Worm (Caenorhabditis elegans) whole organism, young adult: ENCODE results near the gene grd-12.

ENCODE experiments used
- B0261.1 ChIP-seq: sonication (generic microtip); optimal IDR thresholded peaks from 2 replicates; lab custom pipeline; 2016; ENCODE audit warnings: mild to moderate bottlenecking, missing genetic modification characterization, moderate library complexity, missing compliant biosample characterization
- B0336.3 ChIP-seq: fragments of 200-800 bp; sonication (Bioruptor generic); IDR thresholded peaks from 2 replicates; pipeline ENCODE4 v1.3.6; 2022; ENCODE audit warnings: missing genetic modification characterization, missing compliant biosample characterization
- C17E4.6 ChIP-seq: fragments of 200-800 bp; sonication (Bioruptor generic); IDR thresholded peaks from 2 replicates; pipeline ENCODE4 v1.3.6; 2022; ENCODE audit warnings: missing genetic modification reagents, missing genetic modification characterization, missing compliant biosample characterization
- D2030.7 ChIP-seq: fragments of 200-800 bp; sonication (Bioruptor generic); IDR thresholded peaks from 2 replicates; pipeline ENCODE4 v1.3.6; 2022; ENCODE audit warnings: missing genetic modification reagents, missing genetic modification characterization, missing compliant biosample characterization
- F22D6.2 ChIP-seq: sonication (generic microtip); optimal IDR thresholded peaks from 2 replicates; lab custom pipeline; 2016; ENCODE audit warnings: mild to moderate bottlenecking, missing genetic modification characterization, missing compliant biosample characterization
- F23B12.7 ChIP-seq: sonication (generic microtip); optimal IDR thresholded peaks from 2 replicates; lab custom pipeline; 2017; ENCODE audit warnings: missing genetic modification characterization, mild to moderate bottlenecking, missing compliant biosample characterization, antibody characterized with exemption, moderate library complexity; ENCODE audit not compliant: insufficient read depth
- F39B2.1 ChIP-seq: fragments of 200-800 bp; sonication (Bioruptor generic); IDR thresholded peaks from 2 replicates; pipeline ENCODE4 v1.3.6; 2022; ENCODE audit warnings: missing genetic modification reagents, missing genetic modification characterization, missing compliant biosample characterization
- F49E8.2 ChIP-seq: sonication (generic microtip); optimal IDR thresholded peaks from 3 replicates; lab custom pipeline; 2017; ENCODE audit warnings: missing genetic modification characterization, mild to moderate bottlenecking, missing compliant biosample characterization, antibody characterized with exemption, moderate library complexity; ENCODE audit not compliant: insufficient read depth
- F52B5.7 ChIP-seq: sonication (generic microtip); optimal IDR thresholded peaks from 2 replicates; lab custom pipeline; 2016; ENCODE audit warnings: mild to moderate bottlenecking, missing genetic modification characterization, missing compliant biosample characterization
- F55B11.4 ChIP-seq: sonication (generic microtip); optimal IDR thresholded peaks from 2 replicates; lab custom pipeline; 2016; ENCODE audit warnings: missing compliant biosample characterization, missing genetic modification characterization, borderline replicate concordance; ENCODE audit not compliant: insufficient read depth
- F57C9.4 ChIP-seq: sonication (generic microtip); optimal IDR thresholded peaks from 2 replicates; lab custom pipeline; 2017; ENCODE audit warnings: mild to moderate bottlenecking, missing genetic modification characterization, missing compliant biosample characterization
- K11D2.4 ChIP-seq: fragments of 200-800 bp; sonication (Bioruptor generic); IDR thresholded peaks from 2 replicates; pipeline ENCODE4 v1.3.6; 2022; ENCODE audit warnings: missing genetic modification reagents, missing genetic modification characterization, missing compliant biosample characterization
- Y56A3A.18 ChIP-seq: fragments of 200-800 bp; sonication (Bioruptor generic); IDR thresholded peaks from 2 replicates; pipeline ENCODE4 v1.3.6; 2022; ENCODE audit warnings: missing genetic modification reagents, missing genetic modification characterization, missing compliant biosample characterization
- Y67H2A.10 ChIP-seq: fragments of 200-800 bp; sonication (Bioruptor generic); conservative IDR thresholded peaks from 2 replicates; pipeline ENCODE4 v1.3.6; 2022; ENCODE audit warnings: missing genetic modification reagents, missing genetic modification characterization, missing compliant biosample characterization
- ZK185.1 ChIP-seq: sonication (generic microtip); optimal IDR thresholded peaks from 2 replicates; lab custom pipeline; 2016; ENCODE audit warnings: mild to moderate bottlenecking, missing genetic modification characterization, missing compliant biosample characterization; ENCODE audit not compliant: poor library complexity, severe bottlenecking
- aptf-3 ChIP-seq: fragments of 200-800 bp; sonication (Bioruptor generic); IDR thresholded peaks from 2 replicates; pipeline ENCODE4 v1.3.6; 2022; ENCODE audit warnings: missing genetic modification characterization, missing compliant biosample characterization
- atf-7 ChIP-seq: sonication (generic microtip); optimal IDR thresholded peaks from 2 replicates; lab custom pipeline; 2017; ENCODE audit warnings: mild to moderate bottlenecking, missing genetic modification characterization, missing compliant biosample characterization
- attf-3 ChIP-seq: fragments of 200-800 bp; sonication (Bioruptor generic); conservative IDR thresholded peaks from 2 replicates; pipeline ENCODE4 v1.3.6; 2022; ENCODE audit warnings: missing genetic modification reagents, missing genetic modification characterization, missing compliant biosample characterization
- attf-6 ChIP-seq: fragments of 200-800 bp; sonication (Bioruptor generic); IDR thresholded peaks from 2 replicates; pipeline ENCODE4 v1.3.6; 2022; ENCODE audit warnings: missing genetic modification reagents, missing genetic modification characterization, missing compliant biosample characterization
- bed-2 ChIP-seq: fragments of 200-800 bp; sonication (Bioruptor generic); IDR thresholded peaks from 2 replicates; pipeline ENCODE4 v1.3.6; 2022; ENCODE audit warnings: missing genetic modification reagents, missing genetic modification characterization, missing compliant biosample characterization
- ceh-27 ChIP-seq: fragments of 200-800 bp; sonication (Bioruptor generic); optimal IDR thresholded peaks from 2 replicates; lab custom pipeline; 2018; ENCODE audit warnings: mild to moderate bottlenecking, missing genetic modification characterization, moderate library complexity, missing compliant biosample characterization
- ceh-91 ChIP-seq: fragments of 200-800 bp; sonication (Bioruptor generic); IDR thresholded peaks from 2 replicates; pipeline ENCODE4 v1.3.6; 2022; ENCODE audit warnings: missing genetic modification reagents, missing genetic modification characterization, missing compliant biosample characterization
- chd-7 ChIP-seq: sonication (generic microtip); optimal IDR thresholded peaks from 2 replicates; lab custom pipeline; 2016; ENCODE audit warnings: mild to moderate bottlenecking, missing genetic modification characterization, moderate library complexity, missing compliant biosample characterization
- efl-1 ChIP-seq: fragments of 150-350 bp; optimal IDR thresholded peaks from 2 replicates; lab custom pipeline; 2014; ENCODE audit warnings: missing biosample characterization, missing genetic modification reagents, missing genetic modification characterization
- egl-44 ChIP-seq: fragments of 200-800 bp; sonication (Bioruptor generic); IDR thresholded peaks from 2 replicates; pipeline ENCODE4 v1.3.6; 2022; ENCODE audit warnings: missing genetic modification reagents, missing genetic modification characterization, missing compliant biosample characterization
- ets-4 ChIP-seq: fragments of 200-800 bp; sonication (Bioruptor generic); optimal IDR thresholded peaks from 2 replicates; lab custom pipeline; 2018; ENCODE audit warnings: mild to moderate bottlenecking, missing genetic modification characterization, missing compliant biosample characterization
- fkh-3 ChIP-seq: sonication (generic microtip); optimal IDR thresholded peaks from 2 replicates; lab custom pipeline; 2016; ENCODE audit warnings: mild to moderate bottlenecking, missing genetic modification characterization, missing compliant biosample characterization
- gei-17 ChIP-seq: fragments of 200-800 bp; sonication (Bioruptor generic); optimal IDR thresholded peaks from 2 replicates; lab custom pipeline; 2018; ENCODE audit warnings: mild to moderate bottlenecking, missing genetic modification characterization, missing compliant biosample characterization
- hsf-1 ChIP-seq: fragments of 200-800 bp; sonication (Bioruptor generic); IDR thresholded peaks from 2 replicates; pipeline ENCODE4 v1.3.6; 2022; ENCODE audit warnings: missing genetic modification reagents, missing genetic modification characterization, missing compliant biosample characterization
- lir-1 ChIP-seq: fragments of 200-800 bp; sonication (Bioruptor generic); conservative IDR thresholded peaks from 2 replicates; pipeline ENCODE4 v1.3.6; 2022; ENCODE audit warnings: missing genetic modification reagents, missing genetic modification characterization, missing compliant biosample characterization
- lsl-1 ChIP-seq: fragments of 200-800 bp; sonication (Bioruptor generic); optimal IDR thresholded peaks from 2 replicates; lab custom pipeline; 2018; ENCODE audit warnings: mild to moderate bottlenecking, missing genetic modification characterization, moderate library complexity, missing compliant biosample characterization
- mxl-1 ChIP-seq: sonication (generic microtip); optimal IDR thresholded peaks from 2 replicates; lab custom pipeline; 2016; ENCODE audit warnings: missing genetic modification characterization, missing compliant biosample characterization
- nfya-1 ChIP-seq: sonication (generic microtip); optimal IDR thresholded peaks from 2 replicates; lab custom pipeline; 2017; ENCODE audit warnings: antibody characterized with exemption, missing compliant biosample characterization, missing genetic modification characterization, borderline replicate concordance; ENCODE audit not compliant: insufficient read depth
- nfya-2 ChIP-seq: fragments of 200-800 bp; sonication (Bioruptor generic); IDR thresholded peaks from 2 replicates; pipeline ENCODE4 v1.3.6; 2022; ENCODE audit warnings: missing genetic modification reagents, missing genetic modification characterization, missing compliant biosample characterization
- nhr-179 ChIP-seq: sonication (generic microtip); optimal IDR thresholded peaks from 2 replicates; lab custom pipeline; 2016; ENCODE audit warnings: mild to moderate bottlenecking, missing genetic modification characterization, missing compliant biosample characterization
- nhr-27 ChIP-seq: fragments of 200-800 bp; sonication (Bioruptor generic); optimal IDR thresholded peaks from 2 replicates; lab custom pipeline; 2018; ENCODE audit warnings: mild to moderate bottlenecking, missing genetic modification characterization, moderate library complexity, missing compliant biosample characterization
- nhr-90 ChIP-seq: sonication (generic microtip); optimal IDR thresholded peaks from 2 replicates; lab custom pipeline; 2016; ENCODE audit warnings: missing genotype, mild to moderate bottlenecking, missing genetic modification characterization, missing compliant biosample characterization
- sea-2 ChIP-seq: fragments of 200-800 bp; sonication (Bioruptor generic); IDR thresholded peaks from 2 replicates; pipeline ENCODE4 v1.3.6; 2022; ENCODE audit warnings: missing genetic modification characterization, missing compliant biosample characterization
- tbp1 ChIP-seq: fragments of 200-800 bp; sonication (Bioruptor generic); optimal IDR thresholded peaks from 2 replicates; lab custom pipeline; 2018; ENCODE audit warnings: mild to moderate bottlenecking, missing genetic modification characterization, missing compliant biosample characterization
- tlf-1 ChIP-seq: fragments of 200-800 bp; sonication (Bioruptor generic); optimal IDR thresholded peaks from 2 replicates; lab custom pipeline; 2018; ENCODE audit warnings: mild to moderate bottlenecking, missing genetic modification characterization, missing compliant biosample characterization
- unc-62 ChIP-seq: fragments of 150-350 bp; optimal IDR thresholded peaks from 2 replicates; lab custom pipeline; 2014; ENCODE audit warnings: missing biosample characterization, missing genetic modification reagents, missing genetic modification characterization
- ztf-18 ChIP-seq: sonication (generic microtip); optimal IDR thresholded peaks from 2 replicates; lab custom pipeline; 2016; ENCODE audit warnings: missing genotype, mild to moderate bottlenecking, missing genetic modification characterization, missing compliant biosample characterization
- ztf-26 ChIP-seq: sonication (generic microtip); optimal IDR thresholded peaks from 2 replicates; lab custom pipeline; 2017; ENCODE audit warnings: missing genetic modification characterization, missing compliant biosample characterization
- ztf-28 ChIP-seq: fragments of 200-800 bp; sonication (Bioruptor generic); IDR thresholded peaks from 2 replicates; pipeline ENCODE4 v1.3.6; 2022; ENCODE audit warnings: missing genetic modification reagents, missing genetic modification characterization, missing compliant biosample characterization

grd-12 gene

ce11 chrV:15020229-15020628 lies 41.9 kb downstream of the grd-12 start, which contains the start of gene F14H8.2:
TSS of gene F14H8.2 (minus strand) at chrV:15020329.
- TF ChIP-seq nfya-1 (tag; lab: Kevin White, UChicago): no peak
- TF ChIP-seq unc-62 (GFP tag; lab: Kevin White, UChicago): no peak
- no peak for TF ChIP-seq lsl-1
- no peak for TF ChIP-seq fkh-3
- TF ChIP-seq B0336.3 (GFP tag; lab: Robert Waterston, UW): no peak
- no peak for TF ChIP-seq ztf-18

ce11 chrV:15020732-15021131 lies 42.4 kb downstream of the grd-12 start, which contains the start of gene F14H8.5:
TSS of gene F14H8.5 (plus strand) at chrV:15021032.
- no peak for TF ChIP-seq ztf-26
- no peak for TF ChIP-seq lir-1 (GFP tag; lab: Robert Waterston, UW)
- TF ChIP-seq sea-2 (GFP tag; lab: Robert Waterston, UW): no peak
- TF ChIP-seq egl-44 (GFP tag; lab: Robert Waterston, UW): no peak
- TF ChIP-seq ceh-91 (GFP tag; lab: Robert Waterston, UW): no peak
- TF ChIP-seq F39B2.1 (GFP tag; lab: Robert Waterston, UW): no peak
- TF ChIP-seq chd-7 (tag; lab: Kevin White, UChicago): no peak
- TF ChIP-seq F22D6.2: no peak
- no peak for TF ChIP-seq ztf-28 (GFP tag; lab: Robert Waterston, UW)
- TF ChIP-seq K11D2.4 (GFP tag; lab: Robert Waterston, UW): no peak

DNA sequence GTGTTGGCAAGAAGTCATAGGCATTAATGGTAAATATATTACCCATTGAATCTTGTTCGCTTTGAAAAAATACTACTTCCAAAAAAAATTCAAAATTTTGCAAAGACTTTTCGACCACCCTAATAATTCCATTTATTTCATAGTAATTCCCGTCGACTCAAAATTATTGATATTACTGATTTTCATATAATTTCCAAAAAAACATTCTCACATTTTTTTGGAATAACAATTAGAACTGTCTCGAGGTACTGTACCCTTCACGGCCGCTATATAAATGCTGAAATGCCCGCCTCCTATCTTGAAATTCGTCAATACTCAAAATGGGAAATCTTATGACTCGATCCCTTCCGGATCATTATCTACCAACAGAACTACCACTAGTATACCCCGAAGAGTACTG lies 45.2 kb downstream of the grd-12 start, which contains the start of gene F14H8.4:
Gene F14H8.4, plus strand, starts transcription at position 301 of the 400 bp plus-strand sequence.
- TF ChIP-seq tlf-1 (GFP tag; lab: Kevin White, UChicago): no peak
- no peak for TF ChIP-seq gei-17 (GFP tag; lab: Kevin White, UChicago)
- TF ChIP-seq Y67H2A.10 (GFP tag; lab: Robert Waterston, UW): no peak
- no peak for TF ChIP-seq ets-4 (GFP tag; lab: Kevin White, UChicago)
- no peak for TF ChIP-seq tbp1 (GFP tag; lab: Kevin White, UChicago)
- TF ChIP-seq bed-2 (GFP tag; lab: Robert Waterston, UW): no peak
- TF ChIP-seq attf-6 (GFP tag; lab: Robert Waterston, UW): no peak
- no peak for TF ChIP-seq aptf-3
- no peak for TF ChIP-seq hsf-1 (GFP tag; lab: Robert Waterston, UW)
- no peak for TF ChIP-seq attf-3 (GFP tag; lab: Robert Waterston, UW)
- TF ChIP-seq nfya-2 (GFP tag; lab: Robert Waterston, UW): no peak
- no peak for TF ChIP-seq ceh-27 (GFP tag; lab: Kevin White, UChicago)
- no peak for TF ChIP-seq atf-7

- TF ChIP-seq nhr-90: no peak
- no peak for TF ChIP-seq C17E4.6 (GFP tag; lab: Robert Waterston, UW)
- no peak for TF ChIP-seq mxl-1
- peak; percentile 54 for TF ChIP-seq efl-1
- TF ChIP-seq unc-62 (GFP tag; lab: Kevin White, UChicago): no peak
- TF ChIP-seq F23B12.7: peak; percentile 33
- TF ChIP-seq F57C9.4 (tag; lab: Kevin White, UChicago): no peak
- TF ChIP-seq F55B11.4 (tag; lab: Kevin White, UChicago): no peak
- peak; percentile 75 for TF ChIP-seq hsf-1 (GFP tag; lab: Robert Waterston, UW)
- no peak for TF ChIP-seq ets-4 (GFP tag; lab: Kevin White, UChicago)
- peak; percentile 64 for TF ChIP-seq F49E8.2 (tag; lab: Kevin White, UChicago)
- TF ChIP-seq B0261.1 (tag; lab: Kevin White, UChicago): peak; percentile 14
- no peak for TF ChIP-seq Y56A3A.18 (GFP tag; lab: Robert Waterston, UW)
- TF ChIP-seq ZK185.1 (tag; lab: Kevin White, UChicago): peak; percentile 2
- no peak for TF ChIP-seq F52B5.7 (tag; lab: Kevin White, UChicago)
- no peak for TF ChIP-seq nhr-179 (tag; lab: Kevin White, UChicago)
- TF ChIP-seq D2030.7 (GFP tag; lab: Robert Waterston, UW): peak; percentile 73
- no peak for TF ChIP-seq nhr-27 (tag; lab: Kevin White, UChicago)
Observed at ce11 chrV:15028896-15029519, 50.7 kb downstream of the grd-12 start, which contains the start of gene F14H8.8. TSS of gene F14H8.8 (plus strand) at chrV:15029469.
